Worm (Caenorhabditis elegans) whole organism, L2 larva: ENCODE data around the gene ppm-1.H.

ENCODE experiments used
- F13H6.1 ChIP-seq: sonication (generic microtip); optimal IDR thresholded peaks from 2 replicates; lab custom pipeline; 2016; ENCODE audit warnings: missing genetic modification characterization, missing compliant biosample characterization
- Y55F3AM.14 ChIP-seq: fragments of 200-800 bp; sonication (Bioruptor generic); optimal IDR thresholded peaks from 2 replicates; lab custom pipeline; 2018; ENCODE audit warnings: mild to moderate bottlenecking, missing genetic modification characterization, missing compliant biosample characterization
- ZK546.5 ChIP-seq: sonication (generic microtip); optimal IDR thresholded peaks from 2 replicates; lab custom pipeline; 2017; ENCODE audit warnings: missing biosample characterization, missing genetic modification characterization
- alr-1 ChIP-seq: fragments of 150-350 bp; optimal IDR thresholded peaks from 2 replicates; lab custom pipeline; 2014; ENCODE audit warnings: missing biosample characterization, missing genetic modification characterization
- aly-2 ChIP-seq: fragments of 150-350 bp; optimal IDR thresholded peaks from 2 replicates; lab custom pipeline; 2014; ENCODE audit warnings: missing biosample characterization, missing genetic modification characterization
- ama-1 ChIP-seq: fragments of 150-350 bp; optimal IDR thresholded peaks from 2 replicates; lab custom pipeline; 2018; ENCODE audit warnings: inconsistent platforms
- blmp-1 ChIP-seq: sonication (generic microtip); optimal IDR thresholded peaks from 2 replicates; lab custom pipeline; 2017; ENCODE audit warnings: missing genetic modification characterization, mild to moderate bottlenecking, missing compliant biosample characterization, antibody characterized with exemption, moderate library complexity; ENCODE audit not compliant: insufficient read depth
- ceh-82 ChIP-seq: fragments of 150-350 bp; optimal IDR thresholded peaks from 2 replicates; lab custom pipeline; 2014; ENCODE audit warnings: missing biosample characterization, missing genetic modification characterization
- egl-27 ChIP-seq: sonication (generic microtip); optimal IDR thresholded peaks from 3 replicates; lab custom pipeline; 2017; ENCODE audit warnings: missing biosample characterization, missing genetic modification reagents, missing genetic modification characterization
- elt-1 ChIP-seq: fragments of 150-350 bp; optimal IDR thresholded peaks from 2 replicates; lab custom pipeline; 2014; ENCODE audit warnings: missing biosample characterization, missing genetic modification characterization
- elt-3 ChIP-seq: sonication (generic microtip); optimal IDR thresholded peaks from 2 replicates; lab custom pipeline; 2017; ENCODE audit warnings: missing biosample characterization, missing genetic modification characterization
- fos-1 ChIP-seq: fragments of 150-350 bp; optimal IDR thresholded peaks from 2 replicates; lab custom pipeline; 2014; ENCODE audit warnings: missing biosample characterization, missing genetic modification characterization
- gmeb-1 ChIP-seq: fragments of 150-350 bp; optimal IDR thresholded peaks from 2 replicates; lab custom pipeline; 2014; ENCODE audit warnings: missing biosample characterization, missing genetic modification characterization
- lin-11 ChIP-seq: fragments of 150-350 bp; sonication (generic microtip); optimal IDR thresholded peaks from 2 replicates; lab custom pipeline; 2014; ENCODE audit warnings: missing biosample characterization, missing genetic modification characterization, inconsistent platforms, mixed read lengths
- lin-13 ChIP-seq: fragments of 150-350 bp; optimal IDR thresholded peaks from 2 replicates; lab custom pipeline; 2014; ENCODE audit warnings: missing biosample characterization, missing genetic modification reagents, missing genetic modification characterization
- lsy-2 ChIP-seq, 2 experiments: fragments of 150-350 bp in 1 of 2; sonication (generic microtip) in 1 of 2; optimal IDR thresholded peaks; 2 replicates each; lab custom pipeline; 2014 to 2017; ENCODE audit warnings: missing biosample characterization in 2 of 2, missing genetic modification characterization in 2 of 2
- mdl-1 ChIP-seq, 2 experiments: fragments of 150-350 bp in 1 of 2; sonication (generic microtip) in 1 of 2; optimal IDR thresholded peaks; 2 replicates each; lab custom pipeline; 2017; ENCODE audit warnings: missing biosample characterization in 2 of 2, missing genetic modification characterization in 2 of 2
- nhr-10 ChIP-seq: sonication (generic microtip); optimal IDR thresholded peaks from 2 replicates; lab custom pipeline; 2017; ENCODE audit warnings: missing biosample characterization, missing genetic modification characterization
- nhr-11 ChIP-seq: fragments of 150-350 bp; optimal IDR thresholded peaks from 2 replicates; lab custom pipeline; 2014; ENCODE audit warnings: missing biosample characterization, missing genetic modification characterization
- nhr-12 ChIP-seq: fragments of 150-350 bp; optimal IDR thresholded peaks from 2 replicates; lab custom pipeline; 2014; ENCODE audit warnings: missing biosample characterization, missing genetic modification characterization
- nhr-129 ChIP-seq: fragments of 150-350 bp; optimal IDR thresholded peaks from 2 replicates; lab custom pipeline; 2014; ENCODE audit warnings: missing biosample characterization, missing genetic modification characterization
- nhr-21 ChIP-seq: fragments of 150-350 bp; optimal IDR thresholded peaks from 2 replicates; lab custom pipeline; 2014; ENCODE audit warnings: missing biosample characterization, missing genetic modification characterization
- nhr-237 ChIP-seq: fragments of 150-350 bp; optimal IDR thresholded peaks from 2 replicates; lab custom pipeline; 2014; ENCODE audit warnings: missing biosample characterization, missing genetic modification characterization
- nhr-25 ChIP-seq: fragments of 150-350 bp; sonication (generic microtip); optimal IDR thresholded peaks from 3 replicates; lab custom pipeline; 2014; ENCODE audit warnings: missing biosample characterization, missing genetic modification characterization
- nhr-6 ChIP-seq: fragments of 150-350 bp; optimal IDR thresholded peaks from 2 replicates; lab custom pipeline; 2014; ENCODE audit warnings: missing biosample characterization, missing genetic modification characterization
- nhr-77 ChIP-seq: fragments of 150-350 bp; optimal IDR thresholded peaks from 2 replicates; lab custom pipeline; 2014; ENCODE audit warnings: missing biosample characterization, missing genetic modification characterization
- peb-1 ChIP-seq: fragments of 150-350 bp; optimal IDR thresholded peaks from 2 replicates; lab custom pipeline; 2014; ENCODE audit warnings: missing biosample characterization, missing genetic modification characterization
- sma-3 ChIP-seq: sonication (generic microtip); optimal IDR thresholded peaks from 2 replicates; lab custom pipeline; 2016; ENCODE audit warnings: missing genetic modification reagents, missing genetic modification characterization, missing compliant biosample characterization
- sma-9 ChIP-seq, 2 experiments: fragments of 150-350 bp in 1 of 2; sonication (generic microtip) in 1 of 2; optimal IDR thresholded peaks; 2 replicates each; lab custom pipeline; 2014 to 2016; ENCODE audit warnings: missing genetic modification characterization in 2 of 2, mild to moderate bottlenecking in 1 of 2, missing biosample characterization in 1 of 2, missing compliant biosample characterization in 1 of 2, missing genetic modification reagents in 1 of 2, moderate library complexity in 1 of 2
- snpc-4 ChIP-seq: fragments of 150-350 bp; optimal IDR thresholded peaks from 2 replicates; lab custom pipeline; 2014; ENCODE audit warnings: missing biosample characterization, missing genetic modification characterization
- unc-39 ChIP-seq: fragments of 150-350 bp; optimal IDR thresholded peaks from 2 replicates; lab custom pipeline; 2014; ENCODE audit warnings: missing biosample characterization, missing genetic modification characterization
- unc-55 ChIP-seq: fragments of 150-350 bp; sonication (generic microtip); optimal IDR thresholded peaks from 3 replicates; lab custom pipeline; 2014; ENCODE audit warnings: missing biosample characterization, missing genetic modification reagents, missing genetic modification characterization
- unc-62 ChIP-seq: fragments of 150-350 bp; optimal IDR thresholded peaks from 2 replicates; lab custom pipeline; 2014; ENCODE audit warnings: missing biosample characterization, missing genetic modification reagents, missing genetic modification characterization
- ztf-11 ChIP-seq: sonication (generic microtip); optimal IDR thresholded peaks from 2 replicates; lab custom pipeline; 2017; ENCODE audit warnings: missing biosample characterization, missing genetic modification characterization
- ztf-4 ChIP-seq: fragments of 150-350 bp; optimal IDR thresholded peaks from 2 replicates; lab custom pipeline; 2014; ENCODE audit warnings: missing biosample characterization, missing genetic modification characterization

Gene ppm-1.H

ce11 chrIV:12244706-12245105 lies 23.4 kb downstream of the ppm-1.H start, which contains the start of gene sre-15:
sre-15 (minus strand) TSS chrIV:12244806.
- TF ChIP-seq nhr-129 (tag; lab: Kevin White, UChicago) (no peak), Y55F3AM.14 (GFP tag; lab: Kevin White, UChicago) (no peak), ztf-4 (tag; lab: Kevin White, UChicago) (no peak), nhr-25 (no peak), nhr-11 (tag; lab: Kevin White, UChicago) (no peak), peb-1 (tag; lab: Kevin White, UChicago) (no peak), sma-9 (GFP tag; optimal IDR thresholded peaks at IDR 0.05; lab: Kevin White, UChicago) (no peak), sma-9 (tag; optimal IDR thresholded peaks at IDR 0.05; lab: Kevin White, UChicago) (no peak), nhr-237 (tag; lab: Kevin White, UChicago) (no peak), ztf-11 (tag; lab: Kevin White, UChicago) (no peak), F13H6.1 (tag; lab: Kevin White, UChicago) (no peak), unc-55 (GFP tag; lab: Kevin White, UChicago) (no peak), aly-2 (tag; lab: Kevin White, UChicago) (no peak), lin-13 (GFP tag; lab: Kevin White, UChicago) (no peak), unc-39 (tag; lab: Kevin White, UChicago) (no peak), fos-1 (tag; lab: Kevin White, UChicago) (no peak), lsy-2 (tag; optimal IDR thresholded peaks at IDR 0.05; lab: Kevin White, UChicago) (no peak), ZK546.5 (tag; lab: Kevin White, UChicago) (no peak), mdl-1 (tag; optimal IDR thresholded peaks at IDR 0.05; lab: Kevin White, UChicago) (no peak)

- TF ChIP-seq elt-3 (tag; lab: Kevin White, UChicago) (no peak), elt-1 (tag; lab: Kevin White, UChicago) (no peak), unc-62 (GFP tag; lab: Kevin White, UChicago) (no peak)
- TF ChIP-seq, all 48 proteins: peak for 0
Measured at ce11 chrIV:12238851-12239250, 29.3 kb downstream of the ppm-1.H start, which contains the start of gene sre-19. sre-19 (minus strand) TSS chrIV:12238951.

- TF ChIP-seq nhr-10 (no peak), nhr-21 (tag; lab: Kevin White, UChicago) (no peak), blmp-1 (tag; lab: Kevin White, UChicago) (no peak), nhr-77 (tag; lab: Kevin White, UChicago) (no peak), aly-2 (tag; lab: Kevin White, UChicago) (no peak), nhr-12 (no peak)
Measured at ce11 chrIV:12236011-12236410, 32.1 kb downstream of the ppm-1.H start, which contains the start of gene sre-16. sre-16 (minus strand) TSS chrIV:12236111.

- TF ChIP-seq nhr-21 (tag; lab: Kevin White, UChicago) (no peak), nhr-77 (tag; lab: Kevin White, UChicago) (no peak), elt-3 (tag; lab: Kevin White, UChicago) (no peak), gmeb-1 (tag; lab: Kevin White, UChicago) (no peak), nhr-25 (no peak), nhr-6 (tag; lab: Kevin White, UChicago) (no peak), egl-27 (tag; lab: Kevin White, UChicago) (no peak), ama-1 (no peak), mdl-1 (tag; optimal IDR thresholded peaks at IDR 0.05; lab: Kevin White, UChicago) (no peak), ztf-4 (tag; lab: Kevin White, UChicago) (no peak), sma-3 (GFP tag; lab: Kevin White, UChicago) (no peak), nhr-237 (tag; lab: Kevin White, UChicago) (no peak), F13H6.1 (tag; lab: Kevin White, UChicago) (no peak), snpc-4 (no peak), lin-11 (no peak), alr-1 (tag; lab: Kevin White, UChicago) (no peak), sma-9 (GFP tag; optimal IDR thresholded peaks at IDR 0.05; lab: Kevin White, UChicago) (no peak), sma-9 (tag; optimal IDR thresholded peaks at IDR 0.05; lab: Kevin White, UChicago) (no peak)
Measured at ce11 chrIV:12229679-12230078, 38.4 kb downstream of the ppm-1.H start, which contains the start of gene sre-18. sre-18 (minus strand) TSS chrIV:12229779.

DNA sequence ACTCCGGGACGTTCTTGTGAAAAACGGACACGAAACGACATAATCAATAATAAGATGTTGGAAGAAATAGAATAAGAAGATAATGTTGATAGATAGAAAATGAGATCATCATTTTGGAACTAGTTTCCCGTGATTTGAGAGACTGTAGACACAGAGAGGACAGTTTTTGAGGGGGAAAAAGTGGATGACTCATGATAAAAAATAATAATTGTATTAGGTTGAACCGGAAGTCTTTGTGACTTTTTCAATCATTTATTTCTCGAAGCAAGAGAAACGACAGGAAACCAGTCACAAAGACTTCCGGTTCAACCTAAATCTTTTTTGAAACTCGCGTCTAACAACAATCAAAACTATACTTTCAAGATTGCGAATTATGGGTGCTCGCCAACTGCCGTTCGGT lies 41.1 kb downstream of the ppm-1.H start, which contains the start of gene mlt-3:
Gene mlt-3, minus strand, starts transcription at position 101 of the 400 bp plus-strand sequence.
- peak; percentile 39 for TF ChIP-seq sma-3 (GFP tag; lab: Kevin White, UChicago)
- TF ChIP-seq ceh-82 (tag; lab: Kevin White, UChicago): no peak
